Comparison of ENCODE assay signal across 1 worm cellular context in the genomic region with DNA sequence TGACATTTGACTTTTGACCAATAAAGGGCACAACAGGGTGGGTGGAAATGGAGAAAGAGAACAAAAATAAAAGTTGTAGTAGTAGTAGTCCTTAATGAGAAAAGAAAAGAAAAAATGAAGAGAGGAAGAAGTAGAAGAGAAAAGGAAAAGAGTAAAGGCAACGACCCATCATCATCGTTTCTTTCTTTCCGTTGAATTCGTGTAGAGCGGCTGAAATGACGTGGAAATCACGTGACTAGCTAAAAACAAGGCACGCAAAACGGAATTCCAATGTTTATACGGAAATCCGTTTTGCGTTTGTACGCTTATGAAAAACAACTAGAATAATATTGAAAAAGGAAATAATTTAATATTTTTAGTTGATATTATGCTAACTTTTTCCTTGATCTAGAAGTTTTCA.
A peak's percentile ranks its signal among the peaks of the same experiment; 100 is the strongest.
TF ChIP-seq lines count a peak whose summit lies in the region.

No protein-coding gene starts in this region.

TF ChIP-seq in whole organism, L1 larva, 84 proteins besides CTCF, POLR2A, EP300 and RAD21 (continued from another document):
- TF ChIP-seq mef-2 (tag; optimal IDR thresholded peaks at IDR 0.05; lab: Kevin White, UChicago) (peak; percentile 27), snpc-4 (tag; optimal IDR thresholded peaks at IDR 0.05; lab: Kevin White, UChicago) (no peak), lin-14 (GFP tag; optimal IDR thresholded peaks at IDR 0.05; lab: Kevin White, UChicago) (peak; percentile 91), dpl-1 (GFP tag; optimal IDR thresholded peaks at IDR 0.05; lab: Kevin White, UChicago) (no peak), vab-15 (tag; optimal IDR thresholded peaks at IDR 0.05; lab: Kevin White, UChicago) (no peak)
